Fruit fly (Drosophila melanogaster) whole organism, embryonic: ENCODE measurements around the gene CG6659.

Experiments
- CG3163 ChIP-seq: fragments of 200-800 bp; sonication (Bioruptor generic); optimal IDR thresholded peaks from 3 replicates; lab custom pipeline; 2016; ENCODE audit warnings: missing biosample characterization, missing genetic modification characterization
- CG7786 ChIP-seq: fragments of 200-800 bp; sonication (Bioruptor generic); optimal IDR thresholded peaks from 2 replicates; lab custom pipeline; 2016; ENCODE audit warnings: missing biosample characterization, missing genetic modification characterization
- Optix ChIP-seq: fragments of 200-800 bp; sonication (Bioruptor generic); IDR thresholded peaks from 3 replicates; pipeline ENCODE4 v1.3.6; 2022; ENCODE audit warnings: missing biosample characterization, missing genetic modification characterization

- TF ChIP-seq CG7786 (GFP tag; lab: Kevin White, UChicago) (no peak), Optix (GFP tag; lab: Robert Waterston, UW) (no peak), CG3163 (GFP tag; lab: Kevin White, UChicago) (no peak)
Observed at dm6 chrX:18663362-18663761, 6.3 kb upstream of the CG6659 start.
